Worm (Caenorhabditis elegans) whole organism, L2 larva: Measurements from ENCODE around the gene dro-1.
"Not testable (repeated sequence)": the region's sequence is repeated elsewhere in the genome, so short reads cannot be mapped to it uniquely, and the experiment has no call there.

ENCODE experiments used
- C34F6.9 ChIP-seq: fragments of 150-350 bp; optimal IDR thresholded peaks from 2 replicates; lab custom pipeline; 2014; ENCODE audit warnings: missing biosample characterization, missing genetic modification characterization
- F13H6.1 ChIP-seq: sonication (generic microtip); optimal IDR thresholded peaks from 2 replicates; lab custom pipeline; 2016; ENCODE audit warnings: missing genetic modification characterization, missing compliant biosample characterization
- Y55F3AM.14 ChIP-seq: fragments of 200-800 bp; sonication (Bioruptor generic); optimal IDR thresholded peaks from 2 replicates; lab custom pipeline; 2018; ENCODE audit warnings: mild to moderate bottlenecking, missing genetic modification characterization, missing compliant biosample characterization
- ZK546.5 ChIP-seq: sonication (generic microtip); optimal IDR thresholded peaks from 2 replicates; lab custom pipeline; 2017; ENCODE audit warnings: missing biosample characterization, missing genetic modification characterization
- alr-1 ChIP-seq: fragments of 150-350 bp; optimal IDR thresholded peaks from 2 replicates; lab custom pipeline; 2014; ENCODE audit warnings: missing biosample characterization, missing genetic modification characterization
- blmp-1 ChIP-seq: sonication (generic microtip); optimal IDR thresholded peaks from 2 replicates; lab custom pipeline; 2017; ENCODE audit warnings: missing genetic modification characterization, mild to moderate bottlenecking, missing compliant biosample characterization, antibody characterized with exemption, moderate library complexity; ENCODE audit not compliant: insufficient read depth
- ceh-16 ChIP-seq: fragments of 150-350 bp; optimal IDR thresholded peaks from 2 replicates; lab custom pipeline; 2014; ENCODE audit warnings: missing biosample characterization, missing genetic modification characterization
- crh-2 ChIP-seq: sonication (generic microtip); optimal IDR thresholded peaks from 2 replicates; lab custom pipeline; 2017; ENCODE audit warnings: missing biosample characterization, missing genetic modification characterization
- egl-27 ChIP-seq: sonication (generic microtip); optimal IDR thresholded peaks from 3 replicates; lab custom pipeline; 2017; ENCODE audit warnings: missing biosample characterization, missing genetic modification reagents, missing genetic modification characterization
- fos-1 ChIP-seq: fragments of 150-350 bp; optimal IDR thresholded peaks from 2 replicates; lab custom pipeline; 2014; ENCODE audit warnings: missing biosample characterization, missing genetic modification characterization
- gmeb-1 ChIP-seq: fragments of 150-350 bp; optimal IDR thresholded peaks from 2 replicates; lab custom pipeline; 2014; ENCODE audit warnings: missing biosample characterization, missing genetic modification characterization
- lin-11 ChIP-seq: fragments of 150-350 bp; sonication (generic microtip); optimal IDR thresholded peaks from 2 replicates; lab custom pipeline; 2014; ENCODE audit warnings: missing biosample characterization, missing genetic modification characterization, inconsistent platforms, mixed read lengths
- lin-13 ChIP-seq: fragments of 150-350 bp; optimal IDR thresholded peaks from 2 replicates; lab custom pipeline; 2014; ENCODE audit warnings: missing biosample characterization, missing genetic modification reagents, missing genetic modification characterization
- lin-39 ChIP-seq: fragments of 150-350 bp; optimal IDR thresholded peaks from 2 replicates; lab custom pipeline; 2014; ENCODE audit warnings: missing biosample characterization, missing genetic modification reagents, missing genetic modification characterization
- lsy-2 ChIP-seq, 2 experiments: fragments of 150-350 bp in 1 of 2; sonication (generic microtip) in 1 of 2; optimal IDR thresholded peaks; 2 replicates each; lab custom pipeline; 2014 to 2017; ENCODE audit warnings: missing biosample characterization in 2 of 2, missing genetic modification characterization in 2 of 2
- nhr-10 ChIP-seq: sonication (generic microtip); optimal IDR thresholded peaks from 2 replicates; lab custom pipeline; 2017; ENCODE audit warnings: missing biosample characterization, missing genetic modification characterization
- nhr-11 ChIP-seq: fragments of 150-350 bp; optimal IDR thresholded peaks from 2 replicates; lab custom pipeline; 2014; ENCODE audit warnings: missing biosample characterization, missing genetic modification characterization
- nhr-129 ChIP-seq: fragments of 150-350 bp; optimal IDR thresholded peaks from 2 replicates; lab custom pipeline; 2014; ENCODE audit warnings: missing biosample characterization, missing genetic modification characterization
- nhr-25 ChIP-seq: fragments of 150-350 bp; sonication (generic microtip); optimal IDR thresholded peaks from 3 replicates; lab custom pipeline; 2014; ENCODE audit warnings: missing biosample characterization, missing genetic modification characterization
- peb-1 ChIP-seq: fragments of 150-350 bp; optimal IDR thresholded peaks from 2 replicates; lab custom pipeline; 2014; ENCODE audit warnings: missing biosample characterization, missing genetic modification characterization
- sem-4 ChIP-seq: fragments of 150-350 bp; optimal IDR thresholded peaks from 2 replicates; lab custom pipeline; 2014; ENCODE audit warnings: missing biosample characterization, missing genetic modification reagents, missing genetic modification characterization
- sma-3 ChIP-seq: sonication (generic microtip); optimal IDR thresholded peaks from 2 replicates; lab custom pipeline; 2016; ENCODE audit warnings: missing genetic modification reagents, missing genetic modification characterization, missing compliant biosample characterization
- sma-9 ChIP-seq, 2 experiments: fragments of 150-350 bp in 1 of 2; sonication (generic microtip) in 1 of 2; optimal IDR thresholded peaks; 2 replicates each; lab custom pipeline; 2014 to 2016; ENCODE audit warnings: missing genetic modification characterization in 2 of 2, mild to moderate bottlenecking in 1 of 2, missing biosample characterization in 1 of 2, missing compliant biosample characterization in 1 of 2, missing genetic modification reagents in 1 of 2, moderate library complexity in 1 of 2
- snpc-4 ChIP-seq: fragments of 150-350 bp; optimal IDR thresholded peaks from 2 replicates; lab custom pipeline; 2014; ENCODE audit warnings: missing biosample characterization, missing genetic modification characterization
- unc-39 ChIP-seq: fragments of 150-350 bp; optimal IDR thresholded peaks from 2 replicates; lab custom pipeline; 2014; ENCODE audit warnings: missing biosample characterization, missing genetic modification characterization
- unc-55 ChIP-seq: fragments of 150-350 bp; sonication (generic microtip); optimal IDR thresholded peaks from 3 replicates; lab custom pipeline; 2014; ENCODE audit warnings: missing biosample characterization, missing genetic modification reagents, missing genetic modification characterization
- ztf-4 ChIP-seq: fragments of 150-350 bp; optimal IDR thresholded peaks from 2 replicates; lab custom pipeline; 2014; ENCODE audit warnings: missing biosample characterization, missing genetic modification characterization

dro-1 gene

ce11 chrIII:13342079-13342734 is at the start of gene dro-1:
dro-1 (plus strand) TSS chrIII:13342684.
- TF ChIP-seq nhr-11 (tag; lab: Kevin White, UChicago): no peak
- TF ChIP-seq snpc-4 (tag; lab: Kevin White, UChicago): no peak
- TF ChIP-seq Y55F3AM.14: no peak
- TF ChIP-seq unc-39: no peak
- TF ChIP-seq alr-1: no peak
- TF ChIP-seq lin-11 (tag; lab: Kevin White, UChicago): no peak
- no peak for TF ChIP-seq lin-39 (tag; lab: Kevin White, UChicago)
- TF ChIP-seq nhr-129 (tag; lab: Kevin White, UChicago): no peak
- TF ChIP-seq blmp-1 (tag; lab: Kevin White, UChicago): no peak
- TF ChIP-seq egl-27: no peak
- no peak for TF ChIP-seq lin-13 (GFP tag; lab: Kevin White, UChicago)
- TF ChIP-seq sma-9 (GFP tag; optimal IDR thresholded peaks at IDR 0.05; lab: Kevin White, UChicago): no peak
- TF ChIP-seq sma-9 (tag; optimal IDR thresholded peaks at IDR 0.05; lab: Kevin White, UChicago): no peak
- TF ChIP-seq ztf-4 (tag; lab: Kevin White, UChicago): no peak
- no peak for TF ChIP-seq nhr-10
- no peak for TF ChIP-seq C34F6.9 (tag; lab: Kevin White, UChicago)
- TF ChIP-seq ZK546.5: no peak

ce11 chrIII:13292971-13293514 is 49.4 kb upstream of the dro-1 start, which contains the start of gene set-25:
set-25 (minus strand) TSS chrIII:13293090.
- peak in 1 of 2 experiments; percentile 37 for TF ChIP-seq lsy-2 (tag; optimal IDR thresholded peaks at IDR 0.05; lab: Kevin White, UChicago)
- TF ChIP-seq sma-3 (GFP tag; lab: Kevin White, UChicago): peak; percentile 8

- TF ChIP-seq snpc-4 (tag; lab: Kevin White, UChicago) (peak; percentile 17), C34F6.9 (tag; lab: Kevin White, UChicago) (peak; percentile 51), lsy-2 (tag; optimal IDR thresholded peaks at IDR 0.05; lab: Kevin White, UChicago) (peak in 1 of 2 experiments; percentile 77), lin-13 (GFP tag; lab: Kevin White, UChicago) (peak; percentile 74), blmp-1 (tag; lab: Kevin White, UChicago) (peak; percentile 45), crh-2 (peak; percentile 60), F13H6.1 (peak; percentile 61), unc-55 (peak; percentile 58), sma-3 (GFP tag; lab: Kevin White, UChicago) (peak; percentile 56), sma-9 (GFP tag; optimal IDR thresholded peaks at IDR 0.05; lab: Kevin White, UChicago) (peak; percentile 63), gmeb-1 (tag; lab: Kevin White, UChicago) (peak; percentile 78), sem-4 (tag; lab: Kevin White, UChicago) (peak; percentile 38), fos-1 (tag; lab: Kevin White, UChicago) (peak; percentile 33)
- TF ChIP-seq sma-9 (tag; optimal IDR thresholded peaks at IDR 0.05; lab: Kevin White, UChicago): not testable (repeated sequence)
Measured at ce11 chrIII:13296289-13296874, 46.1 kb upstream of the dro-1 start, which contains the start of gene npp-18. npp-18 (plus strand) TSS chrIII:13296853.

- TF ChIP-seq sma-3 (GFP tag; lab: Kevin White, UChicago): peak; percentile 6
- TF ChIP-seq fos-1 (tag; lab: Kevin White, UChicago): peak; percentile 62
- TF ChIP-seq peb-1: no peak
- peak; percentile 16 for TF ChIP-seq nhr-25 (tag; lab: Kevin White, UChicago)
- peak; percentile 27 for TF ChIP-seq ceh-16 (tag; lab: Kevin White, UChicago)
Measured at ce11 chrIII:13298722-13299431, 43.6 kb upstream of the dro-1 start, which contains the start of gene pgm-2. pgm-2 (plus strand) TSS chrIII:13299378.

ce11 chrIII:13301983-13302382 is 40.5 kb upstream of the dro-1 start:
- TF ChIP-seq nhr-25 (tag; lab: Kevin White, UChicago) (no peak), sma-9 (GFP tag; optimal IDR thresholded peaks at IDR 0.05; lab: Kevin White, UChicago) (no peak), sma-9 (tag; optimal IDR thresholded peaks at IDR 0.05; lab: Kevin White, UChicago) (no peak), gmeb-1 (tag; lab: Kevin White, UChicago) (no peak)
